Fruit fly (Drosophila melanogaster): Measurements from ENCODE around the gene CG5466.

The CG5466 gene

DNA sequence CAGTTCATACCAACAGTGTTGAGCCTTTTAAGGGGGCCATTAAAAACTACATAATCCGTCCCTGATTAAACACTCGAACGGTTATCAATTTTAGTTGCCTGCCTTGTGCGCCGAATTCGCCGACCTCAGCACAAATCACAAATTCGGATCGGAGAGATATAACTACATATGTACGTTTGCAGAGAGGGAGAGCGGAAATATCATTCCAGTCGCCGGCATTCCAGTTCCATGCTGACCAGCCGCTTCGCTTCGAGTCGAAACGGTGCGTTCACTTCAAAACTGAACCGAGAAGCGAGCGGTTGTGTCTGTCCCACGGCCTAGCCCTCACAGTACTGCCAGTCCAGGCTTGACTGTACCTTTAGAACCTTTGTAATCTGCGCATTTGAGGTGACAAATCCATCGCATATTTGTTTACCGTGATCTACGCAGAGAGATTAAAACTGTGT lies 43.1 kb upstream of the CG5466 start (continued):
- no peak for TF ChIP-seq phol (tag; optimal IDR thresholded peaks at IDR 0.05)
- peak; percentile 65 for TF ChIP-seq CG17829 (tag; optimal IDR thresholded peaks at IDR 0.05)
- peak; percentile 30; the same call in 1 of the 2 replicates for TF ChIP-seq MBD-R2 (GFP tag; IDR thresholded peaks at IDR 0.05)
- TF ChIP-seq ro (GFP tag; IDR thresholded peaks at IDR 0.05) = no peak
- peak; percentile 31; the same call in 1 of the 2 replicates for TF ChIP-seq E2f1 (GFP tag; IDR thresholded peaks at IDR 0.05)
- TF ChIP-seq Nf-YB (GFP tag; optimal IDR thresholded peaks at IDR 0.05) = no peak
- TF ChIP-seq dimm (GFP tag; IDR thresholded peaks at IDR 0.05) = no peak
- no peak for TF ChIP-seq Usf (GFP tag; optimal IDR thresholded peaks at IDR 0.05)
- TF ChIP-seq C15 (GFP tag; IDR thresholded peaks at IDR 0.05) = no peak
- no peak for TF ChIP-seq NK7.1 (GFP tag; optimal IDR thresholded peaks at IDR 0.05)
- TF ChIP-seq CG7271 (tag; optimal IDR thresholded peaks at IDR 0.05) = no peak
- peak; percentile 14 for TF ChIP-seq Dek (tag; optimal IDR thresholded peaks at IDR 0.05)
- no peak for TF ChIP-seq abd-A (tag; optimal IDR thresholded peaks at IDR 0.05)
- no peak for TF ChIP-seq Doc3 (GFP tag; IDR thresholded peaks at IDR 0.05; ENCODE audit: partially characterized antibody)
- no peak for TF ChIP-seq kah (GFP tag; optimal IDR thresholded peaks at IDR 0.05)
- TF ChIP-seq CG1024 (GFP tag; IDR thresholded peaks at IDR 0.05) = no peak
- no peak for TF ChIP-seq sqz (GFP tag; optimal IDR thresholded peaks at IDR 0.05)
- TF ChIP-seq exex (tag; optimal IDR thresholded peaks at IDR 0.05) = peak; percentile 82
- TF ChIP-seq ash1 (GFP tag; optimal IDR thresholded peaks at IDR 0.05) = no peak
- TF ChIP-seq ind (GFP tag; optimal IDR thresholded peaks at IDR 0.05) = no peak
- no peak for TF ChIP-seq Oli (tag; optimal IDR thresholded peaks at IDR 0.05)
- no peak for TF ChIP-seq CG31388 (GFP tag; optimal IDR thresholded peaks at IDR 0.05)
- TF ChIP-seq tll (GFP tag; optimal IDR thresholded peaks at IDR 0.05) = no peak
- peak; percentile 17 for TF ChIP-seq CG9727 (GFP tag; optimal IDR thresholded peaks at IDR 0.05)
- no peak for TF ChIP-seq Neu2 (GFP tag; optimal IDR thresholded peaks at IDR 0.05; ENCODE audit: borderline replicate concordance)
- no peak for TF ChIP-seq klu (GFP tag; IDR thresholded peaks at IDR 0.05)
- TF ChIP-seq zfh2 (GFP tag; optimal IDR thresholded peaks at IDR 0.05) = no peak
- TF ChIP-seq hkb (optimal IDR thresholded peaks at IDR 0.05) = no peak
- TF ChIP-seq hkb (GFP tag; IDR thresholded peaks at IDR 0.05) = no peak
- no peak for TF ChIP-seq CG33557 (GFP tag; optimal IDR thresholded peaks at IDR 0.05)
- peak; percentile 30 for TF ChIP-seq CG7987 (GFP tag; optimal IDR thresholded peaks at IDR 0.05)
- peak; percentile 43 for TF ChIP-seq CG6765 (GFP tag; optimal IDR thresholded peaks at IDR 0.05)
- TF ChIP-seq vvl (GFP tag; IDR thresholded peaks at IDR 0.05) = peak; percentile 32; the same call in 1 of the 2 replicates
- TF ChIP-seq CG4404 (GFP tag; IDR thresholded peaks at IDR 0.05) = no peak
- no peak for TF ChIP-seq dati (GFP tag; IDR thresholded peaks at IDR 0.05)
- TF ChIP-seq salm (tag; optimal IDR thresholded peaks at IDR 0.05) = no peak
- TF ChIP-seq dpn (GFP tag; optimal IDR thresholded peaks at IDR 0.05) = peak in 1 of 2 experiments; percentile 21
- TF ChIP-seq repo (GFP tag; optimal IDR thresholded peaks at IDR 0.05) = peak; percentile 18
- TF ChIP-seq Drgx (GFP tag; IDR thresholded peaks at IDR 0.05) = 0 out of 2 replicates have a peak, but pooled peaks have one; percentile 15
- TF ChIP-seq sens-2 (GFP tag; IDR thresholded peaks at IDR 0.05) = peak; percentile 75
- TF ChIP-seq HmgZ (tag; optimal IDR thresholded peaks at IDR 0.05) = peak; percentile 60
- TF ChIP-seq CG11695 (GFP tag; IDR thresholded peaks at IDR 0.05) = no peak
- no peak for TF ChIP-seq Fer3 (tag; optimal IDR thresholded peaks at IDR 0.05)
- TF ChIP-seq Eip74EF (GFP tag; optimal IDR thresholded peaks at IDR 0.05) = no peak
- TF ChIP-seq CG4424 (GFP tag; optimal IDR thresholded peaks at IDR 0.05) = no peak
- TF ChIP-seq HLH54F (GFP tag; optimal IDR thresholded peaks at IDR 0.05) = no peak
- TF ChIP-seq nerfin-1 (tag; optimal IDR thresholded peaks at IDR 0.05) = no peak
- TF ChIP-seq sisA (GFP tag; IDR thresholded peaks at IDR 0.05) = no peak
- TF ChIP-seq CG6654 (GFP tag; optimal IDR thresholded peaks at IDR 0.05) = no peak
- peak; percentile 61 for TF ChIP-seq sd (tag; optimal IDR thresholded peaks at IDR 0.05)
- no peak for TF ChIP-seq CG14050 (GFP tag; IDR thresholded peaks at IDR 0.05)
